Worm (Caenorhabditis elegans) whole organism, L4/young adult: ENCODE data around the gene C02F5.10.

Experiments used
- W03F9.2 ChIP-seq: fragments of 150-350 bp; optimal IDR thresholded peaks from 2 replicates; lab custom pipeline; 2014; ENCODE audit warnings: missing biosample characterization, missing genetic modification characterization
- dao-5 ChIP-seq: sonication (generic microtip); optimal IDR thresholded peaks from 2 replicates; lab custom pipeline; 2016; ENCODE audit warnings: missing genotype, missing genetic modification characterization, moderate library complexity, missing compliant biosample characterization
- him-1 ChIP-seq: sonication (generic microtip); optimal IDR thresholded peaks from 2 replicates; lab custom pipeline; 2016; ENCODE audit warnings: missing genotype, missing genetic modification reagents, missing genetic modification characterization, missing compliant biosample characterization

The C02F5.10 gene

DNA sequence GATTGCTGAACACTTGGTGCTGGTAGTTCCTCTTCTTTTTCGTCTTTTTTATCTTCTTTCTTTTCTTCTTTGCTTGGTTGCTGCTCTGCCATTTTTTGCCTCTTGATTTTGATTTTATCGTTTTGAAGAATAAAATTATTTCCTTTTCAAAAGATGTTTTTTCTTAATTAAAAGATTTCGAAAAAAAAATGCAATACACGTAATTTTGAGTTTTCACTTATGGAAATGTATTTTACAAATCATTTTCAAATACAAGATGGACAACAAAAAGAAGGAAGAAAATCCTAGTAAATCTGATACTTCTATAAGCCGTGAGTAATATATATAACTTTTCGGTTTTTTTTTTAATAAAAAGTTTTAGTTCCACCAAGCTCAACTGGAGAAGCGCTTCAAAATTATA lies at the start of gene C02F5.10, which contains the start of gene C02F5.2:
C02F5.10 (minus strand) TSS at position 101 of the 400 bp plus-strand sequence.
C02F5.2 (plus strand) TSS at position 239 of the 400 bp plus-strand sequence.
- TF ChIP-seq dao-5 (tag; lab: Kevin White, UChicago) (no peak), him-1 (tag; lab: Kevin White, UChicago) (no peak), W03F9.2 (no peak)

DNA sequence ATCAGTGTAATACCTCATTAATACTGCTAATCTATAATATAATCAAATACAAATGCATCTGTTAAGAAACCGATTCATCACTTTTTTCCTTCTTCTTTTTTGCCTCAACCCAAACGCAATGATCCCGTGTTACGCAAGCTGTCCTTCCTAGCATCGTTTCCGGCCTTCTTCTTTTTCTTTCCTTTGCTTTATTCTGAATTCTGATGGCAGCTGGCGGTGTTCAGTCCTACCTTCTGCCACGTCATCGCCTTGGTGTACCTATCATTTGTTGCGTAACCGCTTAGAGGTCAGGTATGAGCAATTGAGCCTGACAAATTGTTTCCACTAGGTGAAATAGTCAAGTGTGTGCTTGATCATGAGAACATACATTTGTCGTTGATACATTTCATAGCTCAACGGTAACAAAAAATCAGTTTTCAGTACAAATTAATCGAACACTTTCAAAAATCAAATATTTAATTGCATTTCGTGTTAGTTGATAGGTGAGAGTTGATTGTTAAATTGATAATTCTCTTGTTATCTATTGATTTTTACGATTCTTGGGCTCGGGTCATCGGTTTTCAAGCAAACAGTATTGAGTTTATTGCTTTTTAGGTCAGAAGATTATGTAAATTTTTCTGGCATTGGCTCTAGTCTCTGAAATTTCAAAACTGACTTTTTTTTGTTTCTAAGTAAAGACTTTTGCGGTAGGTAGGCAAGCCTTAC lies 49.1 kb upstream of the C02F5.10 start:
- TF ChIP-seq dao-5 (tag; lab: Kevin White, UChicago) (no peak), him-1 (tag; lab: Kevin White, UChicago) (no peak), W03F9.2 (no peak)

DNA sequence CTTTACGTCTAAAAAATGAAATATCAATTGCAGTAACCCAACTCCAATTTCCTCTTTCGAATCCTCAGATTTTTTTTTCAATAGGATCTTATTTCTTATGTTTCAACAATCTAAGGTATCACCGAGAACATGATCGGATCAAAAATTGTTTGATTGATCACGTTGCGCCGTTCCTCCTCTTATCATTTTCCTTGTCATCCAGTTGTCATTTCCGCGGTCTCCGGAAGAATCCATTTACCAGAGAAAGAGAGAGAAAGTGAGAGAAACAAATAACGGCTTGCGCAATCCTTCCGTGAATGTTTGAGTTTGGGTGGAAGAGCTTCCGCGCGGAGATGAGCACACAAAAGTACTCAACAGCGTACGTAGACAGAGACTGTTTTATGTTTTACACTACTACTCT lies 44.0 kb upstream of the C02F5.10 start:
- no peak for TF ChIP-seq W03F9.2
- no peak for TF ChIP-seq him-1 (tag; lab: Kevin White, UChicago)
- no peak for TF ChIP-seq dao-5 (tag; lab: Kevin White, UChicago)

DNA sequence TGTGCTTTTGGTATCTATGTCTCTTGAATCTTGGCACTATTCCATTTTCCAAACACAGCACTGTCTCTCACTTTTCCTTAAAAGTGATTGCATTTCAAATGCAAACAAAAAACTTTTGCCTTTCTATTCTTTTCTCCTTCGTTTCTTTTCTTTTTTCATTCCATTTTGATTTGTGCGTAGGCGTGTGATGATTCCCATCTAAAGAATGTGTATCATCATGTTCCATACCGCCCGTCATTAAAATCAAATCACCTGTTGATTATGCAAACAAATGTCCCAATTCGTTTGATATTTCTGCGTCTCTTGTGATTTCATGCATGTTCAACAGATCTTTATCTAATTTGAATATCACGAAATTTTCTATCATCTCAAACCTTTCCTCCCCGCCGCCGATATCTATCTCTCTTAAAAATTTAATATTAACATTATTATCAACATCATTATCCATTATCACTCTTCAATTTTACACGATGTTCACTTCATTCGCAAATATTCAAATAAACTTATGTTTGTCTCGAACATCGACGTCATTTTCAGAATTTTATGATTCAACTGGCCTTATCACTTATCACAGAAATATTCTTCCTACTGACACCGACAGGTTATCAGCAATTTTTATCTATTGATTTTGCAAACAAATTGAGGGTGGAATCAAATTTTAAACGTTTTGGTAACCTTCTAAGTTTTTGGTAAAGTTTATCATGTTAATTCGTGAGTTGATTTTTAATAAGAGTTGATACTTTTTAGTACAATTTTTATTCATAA lies 42.2 kb upstream of the C02F5.10 start:
- TF ChIP-seq dao-5 (tag; lab: Kevin White, UChicago) (no peak), W03F9.2 (no peak), him-1 (tag; lab: Kevin White, UChicago) (no peak)

DNA sequence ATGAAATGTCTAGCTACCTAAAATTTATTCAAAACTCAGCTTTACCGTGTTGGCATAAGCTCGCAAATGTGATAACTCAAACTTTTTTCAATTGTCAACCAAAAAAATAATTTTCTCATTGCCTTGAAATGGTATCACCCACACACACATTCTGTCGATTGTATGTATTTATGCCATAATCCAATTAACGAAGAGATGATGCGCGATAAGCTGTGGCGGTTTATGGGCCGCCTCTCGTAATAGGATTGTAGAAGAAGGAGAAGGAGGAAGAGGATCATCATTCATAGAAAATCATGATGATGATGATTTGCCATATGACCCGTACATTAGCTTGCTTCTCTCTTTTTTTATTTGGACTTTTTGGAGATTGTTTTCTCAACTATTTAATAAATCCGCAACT lies 39.9 kb upstream of the C02F5.10 start:
- TF ChIP-seq dao-5 (tag; lab: Kevin White, UChicago) (no peak), him-1 (tag; lab: Kevin White, UChicago) (no peak), W03F9.2 (no peak)

DNA sequence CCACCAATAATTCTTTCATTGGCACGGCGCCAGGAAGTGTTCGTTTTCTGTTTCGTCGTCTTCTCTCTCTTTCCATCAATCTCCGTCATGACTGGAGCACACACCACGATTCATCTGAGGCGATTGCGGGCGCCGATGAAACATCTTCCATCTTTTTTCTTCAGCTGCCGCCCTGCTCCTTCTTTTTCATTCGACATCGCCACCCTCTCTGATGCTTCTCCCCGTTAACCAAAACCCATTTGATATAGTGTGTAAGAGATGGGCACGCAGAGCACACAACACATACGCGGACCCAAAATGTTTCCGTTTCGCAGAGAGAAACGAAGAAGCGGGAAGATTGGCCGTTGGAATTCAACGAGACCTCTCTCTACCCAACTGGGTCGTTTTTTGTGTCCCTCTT lies 38.2 kb upstream of the C02F5.10 start:
- TF ChIP-seq dao-5 (tag; lab: Kevin White, UChicago): no peak
- TF ChIP-seq W03F9.2: no peak

ce11 chrIII:8286824-8287223 lies 37.5 kb upstream of the C02F5.10 start:
- TF ChIP-seq dao-5 (tag; lab: Kevin White, UChicago) (no peak), him-1 (tag; lab: Kevin White, UChicago) (no peak), W03F9.2 (no peak)

DNA sequence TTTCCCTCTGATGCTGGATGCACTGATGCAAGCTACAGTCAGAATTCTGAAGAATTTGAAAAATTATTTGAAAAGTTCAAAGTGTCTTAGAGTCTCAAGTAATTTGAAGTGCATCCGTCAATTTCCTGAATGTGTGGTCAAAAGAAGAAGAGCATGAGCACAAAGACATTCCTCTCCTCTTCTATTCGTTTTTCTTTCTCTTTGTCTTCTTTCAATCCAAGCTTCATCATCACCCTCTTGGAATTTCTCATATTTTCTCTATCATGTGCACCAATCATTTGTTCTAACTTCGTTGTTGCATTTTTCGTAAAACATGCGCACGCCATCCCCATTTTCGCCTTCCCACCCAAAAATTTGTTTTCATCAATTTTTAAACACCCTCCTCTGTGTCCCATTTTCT lies 36.7 kb upstream of the C02F5.10 start:
- TF ChIP-seq W03F9.2 (no peak), dao-5 (tag; lab: Kevin White, UChicago) (no peak), him-1 (tag; lab: Kevin White, UChicago) (no peak)

- TF ChIP-seq W03F9.2 (no peak), him-1 (tag; lab: Kevin White, UChicago) (no peak), dao-5 (tag; lab: Kevin White, UChicago) (no peak)
Measured at ce11 chrIII:8283525-8283924, 34.2 kb upstream of the C02F5.10 start.

DNA sequence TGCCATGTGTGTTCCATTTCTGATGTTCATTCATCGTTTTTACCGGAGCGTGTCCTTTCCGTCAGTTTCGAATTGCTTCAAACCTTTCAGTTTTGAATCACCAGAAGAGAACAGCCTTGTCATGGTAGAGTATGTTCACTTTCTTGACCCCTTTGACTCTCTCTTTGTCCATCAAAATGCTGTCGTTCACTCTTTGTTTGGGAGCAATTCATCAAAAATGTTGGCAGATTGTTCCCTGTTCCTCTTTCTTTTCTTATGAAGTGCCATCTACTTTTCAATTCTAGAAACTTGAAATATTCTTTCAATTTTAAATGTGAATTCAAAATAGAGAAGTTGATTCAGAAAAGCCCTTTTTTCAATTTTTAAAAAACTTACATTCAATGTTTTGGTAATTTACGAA lies 32.0 kb upstream of the C02F5.10 start:
- TF ChIP-seq dao-5 (tag; lab: Kevin White, UChicago): no peak
- no peak for TF ChIP-seq W03F9.2
- no peak for TF ChIP-seq him-1 (tag; lab: Kevin White, UChicago)

DNA sequence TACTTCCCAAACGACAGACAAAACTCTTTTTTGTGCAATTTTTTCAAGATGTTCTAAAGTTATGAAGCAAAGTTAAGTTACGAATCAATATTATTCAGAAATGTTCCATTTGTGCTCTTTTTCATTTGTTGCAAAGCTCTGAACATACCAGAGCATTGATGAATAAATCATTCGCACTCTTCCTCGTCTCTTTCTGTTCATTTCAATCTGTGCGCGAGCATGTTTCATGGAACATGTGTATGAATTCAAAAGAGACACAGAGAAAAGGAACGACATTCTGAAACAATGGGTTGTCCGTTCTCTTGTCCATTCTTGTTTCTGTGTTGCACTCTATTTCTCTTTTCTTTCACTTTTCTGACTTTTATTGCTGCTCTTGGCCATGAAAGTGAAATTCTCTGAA lies 31.1 kb upstream of the C02F5.10 start:
- TF ChIP-seq dao-5 (tag; lab: Kevin White, UChicago): no peak
- TF ChIP-seq him-1 (tag; lab: Kevin White, UChicago): no peak
- no peak for TF ChIP-seq W03F9.2

DNA sequence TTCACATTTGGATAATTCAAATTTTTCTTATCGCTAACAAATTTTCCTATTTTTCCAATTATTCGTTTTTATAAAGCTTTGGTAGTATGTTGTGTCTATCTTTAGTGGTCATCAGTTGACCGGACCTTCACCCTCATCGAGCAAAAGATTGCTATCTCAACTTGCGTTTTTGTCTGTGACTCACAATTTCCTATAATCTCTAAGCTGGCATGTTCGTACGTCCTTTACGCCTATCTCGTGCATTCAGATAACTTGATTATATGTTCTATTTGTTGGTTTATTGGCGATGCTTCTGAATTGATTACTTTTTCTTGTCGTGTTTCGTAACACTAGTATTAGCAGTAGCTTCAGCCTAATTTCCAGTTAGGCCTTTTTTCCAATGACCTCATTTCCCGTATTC lies 30.3 kb upstream of the C02F5.10 start:
- TF ChIP-seq W03F9.2 (no peak), him-1 (tag; lab: Kevin White, UChicago) (no peak), dao-5 (tag; lab: Kevin White, UChicago) (no peak)

- TF ChIP-seq him-1 (tag; lab: Kevin White, UChicago) (no peak), dao-5 (tag; lab: Kevin White, UChicago) (no peak), W03F9.2 (no peak)
Measured at ce11 chrIII:8278801-8279200, 29.5 kb upstream of the C02F5.10 start, which contains the start of gene mig-10. Gene mig-10, plus strand, starts transcription at chrIII:8279101.

- no peak for TF ChIP-seq dao-5 (tag; lab: Kevin White, UChicago)
Measured at ce11 chrIII:8275871-8276270, 26.6 kb upstream of the C02F5.10 start, which contains the start of gene clec-160. Gene clec-160, minus strand, starts transcription at chrIII:8275971.
